Worm (Caenorhabditis elegans): ENCODE data around the gene cyl-1.

ce11 chrV:12006495-12006894 is 13.0 kb upstream of the cyl-1 start, which contains the start of gene F57F5.3:
- no peak for TF ChIP-seq dmd-8 (GFP tag; IDR thresholded peaks at IDR 0.05)
- TF ChIP-seq nhr-237 (tag; optimal IDR thresholded peaks at IDR 0.05), result no peak
- no peak for TF ChIP-seq unc-62 (GFP tag; optimal IDR thresholded peaks at IDR 0.05 in 1 of 2)
- no peak for TF ChIP-seq unc-62 (tag; optimal IDR thresholded peaks at IDR 0.05)
- TF ChIP-seq zag-1 (tag; optimal IDR thresholded peaks at IDR 0.05), result no peak
- TF ChIP-seq aly-2 (tag; optimal IDR thresholded peaks at IDR 0.05), result no peak
- no peak for TF ChIP-seq unc-39 (tag; optimal IDR thresholded peaks at IDR 0.05)
- no peak for TF ChIP-seq lin-39 (tag; optimal IDR thresholded peaks at IDR 0.05)
- TF ChIP-seq egl-43 (GFP tag; IDR thresholded peaks at IDR 0.05), result no peak
- no peak for TF ChIP-seq lsy-2 (tag; optimal IDR thresholded peaks at IDR 0.05)
- TF ChIP-seq tag-97 (GFP tag; IDR thresholded peaks at IDR 0.05), result no peak
- no peak for TF ChIP-seq daf-19 (GFP tag; conservative IDR thresholded peaks at IDR 0.05)
- TF ChIP-seq nhr-76 (tag; optimal IDR thresholded peaks at IDR 0.05), result no peak
- TF ChIP-seq dmd-6 (GFP tag; IDR thresholded peaks at IDR 0.05), result no peak
- TF ChIP-seq pqm-1 (tag; optimal IDR thresholded peaks at IDR 0.05), result no peak

All from whole organism, L4 larva.